Fruit fly (Drosophila melanogaster): ENCODE data around the gene CG18476.

CG18476 gene

dm6 chr3R:11650105-11651039 lies 27.5 kb downstream of the CG18476 start, which contains the start of the genes Csk and Elp1 (continued):
- TF ChIP-seq ash1 (GFP tag; optimal IDR thresholded peaks at IDR 0.05) = no peak
- TF ChIP-seq CG17361 (GFP tag; IDR thresholded peaks at IDR 0.05) = peak; percentile 76
- no peak for TF ChIP-seq disco-r (GFP tag; optimal IDR thresholded peaks at IDR 0.05)
- no peak for TF ChIP-seq CG8765 (GFP tag; IDR thresholded peaks at IDR 0.05)
- peak; percentile 36 for TF ChIP-seq CG1647 (GFP tag; optimal IDR thresholded peaks at IDR 0.05)
- no peak for TF ChIP-seq CG3163 (GFP tag; optimal IDR thresholded peaks at IDR 0.05)
- TF ChIP-seq CG17359 (tag; optimal IDR thresholded peaks at IDR 0.05) = peak; percentile 45
- TF ChIP-seq Drgx (GFP tag; IDR thresholded peaks at IDR 0.05) = no peak
- peak; percentile 56 for TF ChIP-seq CG12942 (GFP tag; optimal IDR thresholded peaks at IDR 0.05)
- TF ChIP-seq tll (GFP tag; optimal IDR thresholded peaks at IDR 0.05) = no peak
- TF ChIP-seq jing (GFP tag; optimal IDR thresholded peaks at IDR 0.05) = no peak
- TF ChIP-seq CG14441 (GFP tag; IDR thresholded peaks at IDR 0.05) = peak; percentile 44; the same call in 1 of the 2 replicates
- TF ChIP-seq slou (GFP tag; optimal IDR thresholded peaks at IDR 0.05) = peak; percentile 37
- TF ChIP-seq Nf-YA (GFP tag; IDR thresholded peaks at IDR 0.05) = no peak
- no peak for TF ChIP-seq CrebB (tag; optimal IDR thresholded peaks at IDR 0.05)
- TF ChIP-seq ken (GFP tag; IDR thresholded peaks at IDR 0.05) = peak; percentile 58; the same call in 1 of the 3 replicates
- TF ChIP-seq CG32532 (GFP tag; IDR thresholded peaks at IDR 0.05) = peak; percentile 39; the same call in 1 of the 2 replicates
- TF ChIP-seq wor (GFP tag; IDR thresholded peaks at IDR 0.05) = no peak
- no peak for TF ChIP-seq CG12744 (GFP tag; optimal IDR thresholded peaks at IDR 0.05)
- no peak for TF ChIP-seq CG14667 (GFP tag; IDR thresholded peaks at IDR 0.05)
- TF ChIP-seq Fer3 (tag; optimal IDR thresholded peaks at IDR 0.05) = peak; percentile 59
- no peak for TF ChIP-seq CG11695 (GFP tag; IDR thresholded peaks at IDR 0.05)
- peak; percentile 82 for TF ChIP-seq gfzf (GFP tag; optimal IDR thresholded peaks at IDR 0.05)
- TF ChIP-seq ase (GFP tag; IDR thresholded peaks at IDR 0.05) = 0 out of 3 replicates have a peak, but pooled peaks have one; percentile 31
- TF ChIP-seq Dip2 (GFP tag; IDR thresholded peaks at IDR 0.05) = no peak
- TF ChIP-seq Sox100B (GFP tag; optimal IDR thresholded peaks at IDR 0.05) = peak; percentile 59
- TF ChIP-seq CG15269 (tag; optimal IDR thresholded peaks at IDR 0.05) = peak; percentile 44
- TF ChIP-seq chinmo (GFP tag; IDR thresholded peaks at IDR 0.05; ENCODE audit: partially characterized antibody) = 0 out of 4 replicates have a peak, but pooled peaks have one; percentile 30
- peak; percentile 51 for TF ChIP-seq CG1602 (GFP tag; optimal IDR thresholded peaks at IDR 0.05)
- peak; percentile 26 for TF ChIP-seq CG15011 (GFP tag; optimal IDR thresholded peaks at IDR 0.05)
- 0 out of 3 replicates have a peak, but pooled peaks have one; percentile 32 for TF ChIP-seq ci (GFP tag; IDR thresholded peaks at IDR 0.05)
- no peak for TF ChIP-seq CG31365 (tag; optimal IDR thresholded peaks at IDR 0.05)
- peak; percentile 47; the same call in 1 of the 2 replicates for TF ChIP-seq sob (GFP tag; IDR thresholded peaks at IDR 0.05)
- TF ChIP-seq CG3847 (GFP tag; IDR thresholded peaks at IDR 0.05) = peak; percentile 88
- peak; percentile 16 for TF ChIP-seq Deaf1 (tag; optimal IDR thresholded peaks at IDR 0.05)
- TF ChIP-seq CG16813 (GFP tag; IDR thresholded peaks at IDR 0.05; ENCODE audit: partially characterized antibody) = no peak
- TF ChIP-seq tup (GFP tag; optimal IDR thresholded peaks at IDR 0.05) = peak; percentile 22
- no peak for TF ChIP-seq dimm (GFP tag; IDR thresholded peaks at IDR 0.05)
- no peak for TF ChIP-seq CG15073 (GFP tag; optimal IDR thresholded peaks at IDR 0.05)
- TF ChIP-seq fu2 (GFP tag; optimal IDR thresholded peaks at IDR 0.05) = peak; percentile 19
- peak; percentile 16 for TF ChIP-seq cato (GFP tag; optimal IDR thresholded peaks at IDR 0.05; ENCODE audit: borderline replicate concordance)
- TF ChIP-seq kni (GFP tag; optimal IDR thresholded peaks at IDR 0.05) = peak; percentile 39
- no peak for TF ChIP-seq CG4282 (GFP tag; optimal IDR thresholded peaks at IDR 0.05)
- no peak for TF ChIP-seq gce (GFP tag; IDR thresholded peaks at IDR 0.05)
- TF ChIP-seq ro (GFP tag; IDR thresholded peaks at IDR 0.05) = no peak
- no peak; the same call in 1 of the 2 replicates for TF ChIP-seq Ada2b (GFP tag; IDR thresholded peaks at IDR 0.05)
- TF ChIP-seq CG13894 (tag; optimal IDR thresholded peaks at IDR 0.05) = peak; percentile 50
- peak; percentile 24; the same call in 1 of the 2 replicates for TF ChIP-seq ara (GFP tag; IDR thresholded peaks at IDR 0.05)
- TF ChIP-seq MESR4 (GFP tag; optimal IDR thresholded peaks at IDR 0.05) = peak; percentile 97
